Worm (Caenorhabditis elegans) whole organism, L1 larva: Measurements from ENCODE around the gene F35A5.2.

Source experiments
- C04F5.9 ChIP-seq: sonication (generic microtip); optimal IDR thresholded peaks from 2 replicates; lab custom pipeline; 2016; ENCODE audit warnings: missing genetic modification characterization, missing compliant biosample characterization
- C16A3.4 ChIP-seq: fragments of 150-350 bp; optimal IDR thresholded peaks from 2 replicates; lab custom pipeline; 2014; ENCODE audit warnings: missing biosample characterization, missing genetic modification characterization
- C34B4.2 ChIP-seq: sonication (generic microtip); optimal IDR thresholded peaks from 2 replicates; lab custom pipeline; 2017; ENCODE audit warnings: mild to moderate bottlenecking, missing genetic modification characterization, missing compliant biosample characterization
- F16B12.6 ChIP-seq: fragments of 150-350 bp; optimal IDR thresholded peaks from 2 replicates; lab custom pipeline; 2014; ENCODE audit warnings: missing biosample characterization, missing genetic modification characterization
- Y116A8C.19 ChIP-seq: sonication (generic microtip); optimal IDR thresholded peaks from 2 replicates; lab custom pipeline; 2016; ENCODE audit warnings: missing compliant biosample characterization, missing genetic modification characterization, borderline replicate concordance
- aha-1 ChIP-seq: fragments of 150-350 bp; optimal IDR thresholded peaks from 2 replicates; lab custom pipeline; 2014; ENCODE audit warnings: missing biosample characterization, missing genetic modification characterization
- aly-2 ChIP-seq: fragments of 150-350 bp; optimal IDR thresholded peaks from 2 replicates; lab custom pipeline; 2014; ENCODE audit warnings: missing biosample characterization, missing genetic modification characterization
- ama-1 ChIP-seq: fragments of 150-350 bp; optimal IDR thresholded peaks from 2 replicates; lab custom pipeline; 2014
- ceh-63 ChIP-seq: fragments of 200-800 bp; sonication (Bioruptor generic); optimal IDR thresholded peaks from 2 replicates; lab custom pipeline; 2018; ENCODE audit warnings: mild to moderate bottlenecking, missing genetic modification characterization, missing compliant biosample characterization
- ceh-82 ChIP-seq, 3 experiments: fragments of 150-350 bp in 1 of 3; sonication (generic microtip) in 2 of 3; optimal IDR thresholded peaks; 2 replicates each; lab custom pipeline; 2014 to 2017; ENCODE audit warnings: missing biosample characterization in 3 of 3, missing genetic modification characterization in 3 of 3
- ceh-90 ChIP-seq: sonication (generic microtip); optimal IDR thresholded peaks from 2 replicates; lab custom pipeline; 2016; ENCODE audit warnings: missing genetic modification characterization, missing compliant biosample characterization
- ces-1 ChIP-seq: fragments of 150-350 bp; optimal IDR thresholded peaks from 2 replicates; lab custom pipeline; 2014; ENCODE audit warnings: missing biosample characterization, missing genetic modification reagents, missing genetic modification characterization
- dsc-1 ChIP-seq: sonication (generic microtip); optimal IDR thresholded peaks from 2 replicates; lab custom pipeline; 2016; ENCODE audit warnings: mild to moderate bottlenecking, missing genetic modification characterization, missing compliant biosample characterization
- efl-1 ChIP-seq, 4 experiments: fragments of 150-350 bp; optimal IDR thresholded peaks in 3 of 4; peaks in 1 of 4; 1 replicate in 1 of 4; 2 replicates in 3 of 4; lab custom pipeline; 2014; ENCODE audit warnings: missing biosample characterization in 2 of 4, missing genetic modification characterization in 2 of 4, missing genetic modification reagents in 2 of 4
- egl-13 ChIP-seq: sonication (generic microtip); optimal IDR thresholded peaks from 2 replicates; lab custom pipeline; 2016; ENCODE audit warnings: missing genotype, missing genetic modification reagents, missing genetic modification characterization, missing compliant biosample characterization
- egl-27 ChIP-seq, 2 experiments: fragments of 150-350 bp in 1 of 2; sonication (generic microtip); optimal IDR thresholded peaks; 3 replicates each; lab custom pipeline; 2017 to 2018; ENCODE audit warnings: missing biosample characterization in 2 of 2, missing genetic modification characterization in 2 of 2, missing genetic modification reagents in 2 of 2
- elt-2 ChIP-seq: sonication (generic microtip); optimal IDR thresholded peaks from 2 replicates; lab custom pipeline; 2016; ENCODE audit warnings: missing genetic modification characterization, mild to moderate bottlenecking, inconsistent platforms, missing compliant biosample characterization, missing genetic modification reagents
- ets-5 ChIP-seq: fragments of 200-800 bp; sonication (Bioruptor generic); IDR thresholded peaks from 2 replicates; pipeline ENCODE4 v1.3.6; 2022; ENCODE audit warnings: missing genetic modification characterization, missing compliant biosample characterization
- fkh-4 ChIP-seq: sonication (generic microtip); optimal IDR thresholded peaks from 2 replicates; lab custom pipeline; 2016; ENCODE audit warnings: missing compliant biosample characterization, missing genetic modification characterization, borderline replicate concordance
- fos-1 ChIP-seq: fragments of 150-350 bp; optimal IDR thresholded peaks from 2 replicates; lab custom pipeline; 2014; ENCODE audit warnings: missing biosample characterization, missing genetic modification characterization
- grh-1 ChIP-seq: fragments of 200-800 bp; sonication (Bioruptor generic); IDR thresholded peaks from 2 replicates; pipeline ENCODE4 v1.3.6; 2022; ENCODE audit warnings: missing genetic modification reagents, missing genetic modification characterization, missing compliant biosample characterization
- hlh-17 ChIP-seq: fragments of 200-800 bp; sonication (Bioruptor generic); optimal IDR thresholded peaks from 2 replicates; lab custom pipeline; 2018; ENCODE audit warnings: missing genetic modification characterization, mild to moderate bottlenecking, missing compliant biosample characterization, moderate library complexity, borderline replicate concordance
- hlh-4 ChIP-seq: sonication (generic microtip); optimal IDR thresholded peaks from 2 replicates; lab custom pipeline; 2016; ENCODE audit warnings: mild to moderate bottlenecking, missing genetic modification characterization, missing compliant biosample characterization
- hpl-2 ChIP-seq: fragments of 150-350 bp; optimal IDR thresholded peaks from 2 replicates; lab custom pipeline; 2014; ENCODE audit warnings: missing biosample characterization, missing genetic modification reagents, missing genetic modification characterization
- irx-1 ChIP-seq: sonication (generic microtip); optimal IDR thresholded peaks from 2 replicates; lab custom pipeline; 2016; ENCODE audit warnings: missing genetic modification characterization, missing compliant biosample characterization
- isw-1 ChIP-seq: fragments of 200-800 bp; sonication (Bioruptor generic); IDR thresholded peaks from 2 replicates; pipeline ENCODE4 v1.3.6; 2022; ENCODE audit warnings: missing genetic modification characterization, missing compliant biosample characterization
- lin-13 ChIP-seq: fragments of 150-350 bp; optimal IDR thresholded peaks from 2 replicates; lab custom pipeline; 2014; ENCODE audit warnings: missing biosample characterization, missing genetic modification reagents, missing genetic modification characterization
- lin-14 ChIP-seq: fragments of 200-800 bp; sonication (Bioruptor generic); optimal IDR thresholded peaks from 2 replicates; lab custom pipeline; 2018; ENCODE audit warnings: mild to moderate bottlenecking, missing genetic modification characterization, moderate library complexity, missing compliant biosample characterization
- lin-35 ChIP-seq, 2 experiments: fragments of 150-350 bp; optimal IDR thresholded peaks; 2 replicates each; lab custom pipeline; 2014; ENCODE audit warnings: missing biosample characterization in 2 of 2, missing genetic modification characterization in 2 of 2, missing genetic modification reagents in 2 of 2
- lin-39 ChIP-seq: fragments of 150-350 bp; optimal IDR thresholded peaks from 2 replicates; lab custom pipeline; 2014; ENCODE audit warnings: missing biosample characterization, missing genetic modification reagents, missing genetic modification characterization
- lir-3 ChIP-seq: sonication (generic microtip); optimal IDR thresholded peaks from 2 replicates; lab custom pipeline; 2016; ENCODE audit warnings: mild to moderate bottlenecking, missing genetic modification characterization, moderate library complexity, missing compliant biosample characterization; ENCODE audit not compliant: poor library complexity
- mdl-1 ChIP-seq, 2 experiments: fragments of 150-350 bp; optimal IDR thresholded peaks; 2 replicates each; lab custom pipeline; 2014 to 2017; ENCODE audit warnings: missing biosample characterization in 2 of 2, missing genetic modification characterization in 2 of 2, inconsistent platforms in 1 of 2
- mef-2 ChIP-seq: fragments of 150-350 bp; optimal IDR thresholded peaks from 2 replicates; lab custom pipeline; 2014; ENCODE audit warnings: missing biosample characterization, missing genetic modification characterization
- nhr-11 ChIP-seq: fragments of 150-350 bp; optimal IDR thresholded peaks from 2 replicates; lab custom pipeline; 2014; ENCODE audit warnings: missing biosample characterization, missing genetic modification characterization
- nhr-12 ChIP-seq: sonication (generic microtip); optimal IDR thresholded peaks from 2 replicates; lab custom pipeline; 2017; ENCODE audit warnings: missing biosample characterization, missing genetic modification characterization
- nhr-19 ChIP-seq: fragments of 200-800 bp; sonication (Bioruptor generic); conservative IDR thresholded peaks from 2 replicates; pipeline ENCODE4 v1.3.6; 2022; ENCODE audit warnings: missing genetic modification characterization, missing compliant biosample characterization
- nhr-20 ChIP-seq: sonication (generic microtip); optimal IDR thresholded peaks from 2 replicates; lab custom pipeline; 2016; ENCODE audit warnings: mild to moderate bottlenecking, missing genetic modification characterization, missing compliant biosample characterization
- nhr-71 ChIP-seq: sonication (generic microtip); optimal IDR thresholded peaks from 2 replicates; lab custom pipeline; 2016; ENCODE audit warnings: mild to moderate bottlenecking, missing genetic modification characterization, moderate library complexity, missing compliant biosample characterization
- nhr-76 ChIP-seq: sonication (generic microtip); optimal IDR thresholded peaks from 2 replicates; lab custom pipeline; 2017; ENCODE audit warnings: missing biosample characterization, missing genetic modification characterization
- nhr-90 ChIP-seq: sonication (generic microtip); optimal IDR thresholded peaks from 2 replicates; lab custom pipeline; 2016; ENCODE audit warnings: mild to moderate bottlenecking, missing genetic modification characterization, missing compliant biosample characterization; ENCODE audit not compliant: poor library complexity
- pax-3 ChIP-seq: fragments of 200-800 bp; sonication (Bioruptor generic); optimal IDR thresholded peaks from 2 replicates; lab custom pipeline; 2018; ENCODE audit warnings: mild to moderate bottlenecking, missing genetic modification characterization, moderate library complexity, missing compliant biosample characterization
- rnt-1 ChIP-seq: sonication (generic microtip); optimal IDR thresholded peaks from 2 replicates; lab custom pipeline; 2016; ENCODE audit warnings: mild to moderate bottlenecking, missing genetic modification characterization, moderate library complexity, missing compliant biosample characterization
- skn-1 ChIP-seq: fragments of 150-350 bp; optimal IDR thresholded peaks from 2 replicates; lab custom pipeline; 2014; ENCODE audit warnings: missing biosample characterization, missing genetic modification characterization
- snpc-4 ChIP-seq: fragments of 150-350 bp; optimal IDR thresholded peaks from 2 replicates; lab custom pipeline; 2014; ENCODE audit warnings: missing biosample characterization, missing genetic modification characterization
- snu-23 ChIP-seq: sonication (generic microtip); optimal IDR thresholded peaks from 2 replicates; lab custom pipeline; 2016; ENCODE audit warnings: missing genetic modification characterization, missing compliant biosample characterization
- sox-4 ChIP-seq: sonication (generic microtip); optimal IDR thresholded peaks from 2 replicates; lab custom pipeline; 2016; ENCODE audit warnings: missing genetic modification characterization, missing compliant biosample characterization
- sptf-1 ChIP-seq: fragments of 150-350 bp; optimal IDR thresholded peaks from 2 replicates; lab custom pipeline; 2014; ENCODE audit warnings: missing biosample characterization, missing genetic modification characterization
- swsn-7 ChIP-seq: sonication (generic microtip); optimal IDR thresholded peaks from 2 replicates; lab custom pipeline; 2016; ENCODE audit warnings: missing genetic modification characterization, missing compliant biosample characterization
- tbx-2 ChIP-seq: sonication (generic microtip); optimal IDR thresholded peaks from 2 replicates; lab custom pipeline; 2016; ENCODE audit warnings: missing genetic modification characterization, missing compliant biosample characterization
- tlp-1 ChIP-seq: fragments of 150-350 bp; optimal IDR thresholded peaks from 2 replicates; lab custom pipeline; 2014; ENCODE audit warnings: missing biosample characterization, missing genetic modification characterization
- unc-86 ChIP-seq: sonication (generic microtip); optimal IDR thresholded peaks from 2 replicates; lab custom pipeline; 2016; ENCODE audit warnings: missing genetic modification characterization, missing compliant biosample characterization
- vab-15 ChIP-seq: sonication (generic microtip); optimal IDR thresholded peaks from 2 replicates; lab custom pipeline; 2017; ENCODE audit warnings: missing genotype, mild to moderate bottlenecking, missing genetic modification characterization, missing compliant biosample characterization
- xbp-1 ChIP-seq: sonication (generic microtip); optimal IDR thresholded peaks from 2 replicates; lab custom pipeline; 2016; ENCODE audit warnings: missing genetic modification characterization, missing compliant biosample characterization
- zag-1 ChIP-seq: fragments of 150-350 bp; optimal IDR thresholded peaks from 2 replicates; lab custom pipeline; 2014; ENCODE audit warnings: missing biosample characterization, missing genetic modification characterization

The F35A5.2 gene

ce11 chrX:3829605-3830004 is 24.7 kb downstream of the F35A5.2 start:
- TF ChIP-seq grh-1 (GFP tag; lab: Robert Waterston, UW): no peak
- no peak for TF ChIP-seq hpl-2
- TF ChIP-seq nhr-76 (tag; lab: Kevin White, UChicago): no peak
- TF ChIP-seq egl-27 (tag; optimal IDR thresholded peaks at IDR 0.05; lab: Kevin White, UChicago): no peak
- TF ChIP-seq fkh-4: no peak
- TF ChIP-seq F16B12.6 (tag; lab: Kevin White, UChicago): no peak
- no peak for TF ChIP-seq ama-1 (lab: Kevin White, UChicago)
- no peak for TF ChIP-seq xbp-1 (tag; lab: Kevin White, UChicago)
- no peak for TF ChIP-seq snpc-4 (tag; lab: Kevin White, UChicago)
- TF ChIP-seq efl-1 (optimal IDR thresholded peaks at IDR 0.05; lab: Kevin White, UChicago): no peak
- no peak for TF ChIP-seq efl-1 (GFP tag; optimal IDR thresholded peaks at IDR 0.05 in 1 of 2; lab: Kevin White, UChicago)
- TF ChIP-seq egl-13 (tag; lab: Kevin White, UChicago): no peak
- TF ChIP-seq lin-14 (GFP tag; lab: Kevin White, UChicago): peak; percentile 52
- TF ChIP-seq mdl-1 (tag; optimal IDR thresholded peaks at IDR 0.05; lab: Kevin White, UChicago): peak in 1 of 2 experiments; percentile 29
- TF ChIP-seq tbx-2 (tag; lab: Kevin White, UChicago): no peak
- TF ChIP-seq nhr-90: peak; percentile 48
- no peak for TF ChIP-seq isw-1 (GFP tag; lab: Robert Waterston, UW)
- no peak for TF ChIP-seq zag-1 (tag; lab: Kevin White, UChicago)
- no peak for TF ChIP-seq dsc-1 (tag; lab: Kevin White, UChicago)
- TF ChIP-seq nhr-12 (tag; lab: Kevin White, UChicago): no peak
- peak in 1 of 2 experiments; percentile 42 for TF ChIP-seq lin-35 (GFP tag; optimal IDR thresholded peaks at IDR 0.05; lab: Kevin White, UChicago)
- TF ChIP-seq swsn-7: no peak
- TF ChIP-seq C34B4.2: no peak
- peak; percentile 93 for TF ChIP-seq elt-2 (tag; lab: Kevin White, UChicago)
- TF ChIP-seq rnt-1 (tag; lab: Kevin White, UChicago): no peak
- peak; percentile 21 for TF ChIP-seq nhr-71
- TF ChIP-seq ceh-63 (GFP tag; lab: Kevin White, UChicago): no peak
- TF ChIP-seq vab-15 (tag; lab: Kevin White, UChicago): no peak
- peak; percentile 38 for TF ChIP-seq nhr-20 (tag; lab: Kevin White, UChicago)
- TF ChIP-seq tlp-1 (tag; lab: Kevin White, UChicago): no peak
- no peak for TF ChIP-seq ets-5 (GFP tag; lab: Robert Waterston, UW)
- no peak for TF ChIP-seq C16A3.4 (tag; lab: Kevin White, UChicago)
- no peak for TF ChIP-seq aha-1
- TF ChIP-seq ces-1 (GFP tag; lab: Kevin White, UChicago): no peak
- TF ChIP-seq ceh-82 (tag; optimal IDR thresholded peaks at IDR 0.05; lab: Kevin White, UChicago): no peak
- no peak for TF ChIP-seq lin-13
- no peak for TF ChIP-seq unc-86
- no peak for TF ChIP-seq irx-1 (tag; lab: Kevin White, UChicago)
- TF ChIP-seq nhr-19 (GFP tag; lab: Robert Waterston, UW): no peak
- no peak for TF ChIP-seq nhr-11 (tag; lab: Kevin White, UChicago)
- TF ChIP-seq sptf-1: no peak
- no peak for TF ChIP-seq pax-3 (tag; lab: Kevin White, UChicago)
- TF ChIP-seq lir-3: no peak
- no peak for TF ChIP-seq lin-39 (tag; lab: Kevin White, UChicago)
- TF ChIP-seq Y116A8C.19: no peak
- no peak for TF ChIP-seq sox-4 (tag; lab: Kevin White, UChicago)
- TF ChIP-seq ceh-90: no peak
- no peak for TF ChIP-seq hlh-4
- TF ChIP-seq hlh-17 (GFP tag; lab: Kevin White, UChicago): no peak
- no peak for TF ChIP-seq mef-2 (tag; lab: Kevin White, UChicago)
- no peak for TF ChIP-seq aly-2 (tag; lab: Kevin White, UChicago)
- no peak for TF ChIP-seq C04F5.9 (tag; lab: Kevin White, UChicago)
- TF ChIP-seq fos-1 (tag; lab: Kevin White, UChicago): no peak
- TF ChIP-seq skn-1 (tag; lab: Kevin White, UChicago): no peak
- peak; percentile 0 for TF ChIP-seq snu-23 (GFP tag; lab: Kevin White, UChicago)
